Fruit fly (Drosophila melanogaster): ENCODE measurements around the gene Dnali1.

Dnali1 gene

DNA sequence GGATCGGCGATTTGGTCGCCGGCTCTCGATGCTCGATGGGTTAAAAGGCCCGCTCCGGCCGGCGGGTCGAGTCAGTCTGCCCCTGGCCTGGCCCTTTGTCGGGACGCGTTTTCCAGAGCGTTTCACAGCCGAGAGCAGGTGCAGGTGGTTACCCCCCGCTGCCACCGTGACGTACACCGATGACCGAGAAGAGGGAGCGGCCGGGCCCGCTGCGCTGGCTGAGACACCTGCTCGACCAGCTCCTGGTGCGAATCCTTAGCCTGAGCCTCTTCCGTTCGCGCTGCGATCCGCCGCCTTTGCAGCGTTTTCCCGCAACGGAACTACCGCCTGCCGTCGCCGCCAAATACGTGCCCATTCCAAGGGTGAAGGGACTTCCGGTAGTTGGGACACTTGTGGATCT is 15.9 kb downstream of the Dnali1 start, which contains the start of gene sad:
Gene sad (plus strand): TSS at position 74 of the 400 bp plus-strand sequence.
- TF ChIP-seq Myc (optimal IDR thresholded peaks at IDR 0.05) (no peak), Sin3A (optimal IDR thresholded peaks at IDR 0.05) (no peak), h (optimal IDR thresholded peaks at IDR 0.05) (no peak)

dm6 chr3R:11876750-11877149 is 16.3 kb downstream of the Dnali1 start:
- TF ChIP-seq Myc (optimal IDR thresholded peaks at IDR 0.05) (no peak), insv (optimal IDR thresholded peaks at IDR 0.05) (no peak), h (optimal IDR thresholded peaks at IDR 0.05) (no peak), Sin3A (optimal IDR thresholded peaks at IDR 0.05) (no peak), psq (optimal IDR thresholded peaks at IDR 0.05) (no peak), ttk (optimal IDR thresholded peaks at IDR 0.05) (no peak)

dm6 chr3R:11872692-11873091 is 20.4 kb downstream of the Dnali1 start:
- TF ChIP-seq ttk (optimal IDR thresholded peaks at IDR 0.05) (no peak), h (optimal IDR thresholded peaks at IDR 0.05) (no peak), psq (optimal IDR thresholded peaks at IDR 0.05) (no peak), insv (optimal IDR thresholded peaks at IDR 0.05) (no peak), Myc (optimal IDR thresholded peaks at IDR 0.05) (no peak), Sin3A (optimal IDR thresholded peaks at IDR 0.05) (no peak)

dm6 chr3R:11870135-11870534 is 23.0 kb downstream of the Dnali1 start:
- no peak for TF ChIP-seq h (optimal IDR thresholded peaks at IDR 0.05)
- no peak for TF ChIP-seq ttk (optimal IDR thresholded peaks at IDR 0.05)
- no peak for TF ChIP-seq psq (optimal IDR thresholded peaks at IDR 0.05)

DNA sequence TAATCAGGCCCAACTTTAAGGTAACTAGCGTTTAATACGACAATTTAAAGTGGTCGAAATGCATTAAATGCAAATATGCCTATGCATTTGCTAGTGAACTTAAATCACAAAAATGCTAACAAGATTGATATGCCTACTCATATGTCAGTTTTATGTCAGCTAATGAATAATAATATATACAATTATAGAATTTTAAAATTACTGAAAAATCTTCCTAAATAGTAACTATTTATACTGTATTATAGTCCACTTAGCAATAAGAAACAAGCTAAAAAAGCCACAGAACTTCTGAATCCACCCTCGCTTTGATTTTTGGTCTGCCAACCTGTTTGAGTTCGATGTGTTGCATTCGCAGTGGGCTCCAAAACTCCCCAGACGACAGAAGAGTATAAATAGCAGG is 23.4 kb downstream of the Dnali1 start:
- TF ChIP-seq ttk (optimal IDR thresholded peaks at IDR 0.05) (no peak), psq (optimal IDR thresholded peaks at IDR 0.05) (no peak), Sin3A (optimal IDR thresholded peaks at IDR 0.05) (no peak), Myc (optimal IDR thresholded peaks at IDR 0.05) (no peak), h (optimal IDR thresholded peaks at IDR 0.05) (no peak), insv (optimal IDR thresholded peaks at IDR 0.05) (no peak)

DNA sequence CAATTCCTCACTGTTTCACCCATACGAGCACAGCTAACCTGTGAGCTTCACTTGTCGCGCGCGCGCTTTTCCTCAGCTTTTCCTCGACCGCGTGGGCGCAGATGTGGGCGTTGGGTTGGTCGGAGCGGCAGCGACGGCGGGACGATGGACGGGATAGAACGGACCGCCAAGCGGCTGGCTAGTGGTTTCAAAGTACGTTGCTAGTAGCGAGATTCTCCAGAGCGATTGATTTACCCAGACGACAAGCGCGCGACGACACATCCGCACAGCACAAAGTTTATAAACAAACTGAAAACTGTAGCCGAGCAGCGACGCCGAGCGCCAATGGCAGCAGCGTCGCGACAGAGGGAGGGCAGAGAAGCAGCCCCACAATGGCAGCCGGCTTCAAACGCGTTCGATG is 23.9 kb downstream of the Dnali1 start, which contains the start of gene CG6959:
Gene CG6959 (minus strand): TSS at position 292 of the 400 bp plus-strand sequence.
- TF ChIP-seq psq (optimal IDR thresholded peaks at IDR 0.05) (no peak), Sin3A (optimal IDR thresholded peaks at IDR 0.05) (no peak), h (optimal IDR thresholded peaks at IDR 0.05) (no peak), insv (optimal IDR thresholded peaks at IDR 0.05) (no peak), ttk (optimal IDR thresholded peaks at IDR 0.05) (no peak), Myc (optimal IDR thresholded peaks at IDR 0.05) (no peak)

dm6 chr3R:11868562-11868961 is 24.5 kb downstream of the Dnali1 start:
- TF ChIP-seq Sin3A (optimal IDR thresholded peaks at IDR 0.05) (no peak), h (optimal IDR thresholded peaks at IDR 0.05) (no peak), psq (optimal IDR thresholded peaks at IDR 0.05) (no peak)

dm6 chr3R:11865132-11865531 is 28.0 kb downstream of the Dnali1 start:
- TF ChIP-seq Sin3A (optimal IDR thresholded peaks at IDR 0.05) = no peak
- no peak for TF ChIP-seq Myc (optimal IDR thresholded peaks at IDR 0.05)
- no peak for TF ChIP-seq ttk (optimal IDR thresholded peaks at IDR 0.05)
- TF ChIP-seq h (optimal IDR thresholded peaks at IDR 0.05) = no peak
- no peak for TF ChIP-seq insv (optimal IDR thresholded peaks at IDR 0.05)
- TF ChIP-seq psq (optimal IDR thresholded peaks at IDR 0.05) = no peak

- TF ChIP-seq Sin3A (optimal IDR thresholded peaks at IDR 0.05) = no peak
These were observed 33.4 kb downstream of the Dnali1 start for dm6 chr3R:11859534-11860254.

dm6 chr3R:11859103-11859502 is 34.0 kb downstream of the Dnali1 start:
- no peak for TF ChIP-seq h (optimal IDR thresholded peaks at IDR 0.05)
- no peak for TF ChIP-seq insv (optimal IDR thresholded peaks at IDR 0.05)
- TF ChIP-seq Myc (optimal IDR thresholded peaks at IDR 0.05) = no peak
- TF ChIP-seq Sin3A (optimal IDR thresholded peaks at IDR 0.05) = no peak
- TF ChIP-seq ttk (optimal IDR thresholded peaks at IDR 0.05) = no peak
- TF ChIP-seq psq (optimal IDR thresholded peaks at IDR 0.05) = no peak

dm6 chr3R:11856295-11856694 is 36.8 kb downstream of the Dnali1 start:
- TF ChIP-seq Myc (optimal IDR thresholded peaks at IDR 0.05) (no peak), insv (optimal IDR thresholded peaks at IDR 0.05) (no peak), ttk (optimal IDR thresholded peaks at IDR 0.05) (no peak), psq (optimal IDR thresholded peaks at IDR 0.05) (no peak), Sin3A (optimal IDR thresholded peaks at IDR 0.05) (no peak), h (optimal IDR thresholded peaks at IDR 0.05) (no peak)

DNA sequence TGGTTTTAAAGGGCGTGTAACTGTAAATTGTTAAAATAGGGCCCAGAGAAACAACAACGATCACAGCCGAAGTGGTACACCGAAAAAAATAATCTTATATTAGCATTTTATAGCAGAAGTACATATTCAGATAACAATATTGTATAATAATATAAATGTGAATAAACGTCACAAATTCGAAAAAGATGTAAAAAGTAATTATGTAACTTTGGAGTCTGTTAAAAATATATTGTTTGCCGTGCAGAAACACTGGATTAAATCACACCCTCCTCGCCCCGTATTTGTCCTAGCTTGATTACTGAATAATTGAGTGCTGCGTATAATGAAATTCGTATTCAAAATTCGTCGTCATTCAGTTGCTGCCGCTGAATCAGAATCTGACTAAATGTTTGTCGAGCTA is 37.9 kb downstream of the Dnali1 start:
- TF ChIP-seq Myc (optimal IDR thresholded peaks at IDR 0.05) = no peak
- no peak for TF ChIP-seq psq (optimal IDR thresholded peaks at IDR 0.05)
- TF ChIP-seq insv (optimal IDR thresholded peaks at IDR 0.05) = no peak
- TF ChIP-seq ttk (optimal IDR thresholded peaks at IDR 0.05) = no peak
- TF ChIP-seq h (optimal IDR thresholded peaks at IDR 0.05) = no peak
- no peak for TF ChIP-seq Sin3A (optimal IDR thresholded peaks at IDR 0.05)

DNA sequence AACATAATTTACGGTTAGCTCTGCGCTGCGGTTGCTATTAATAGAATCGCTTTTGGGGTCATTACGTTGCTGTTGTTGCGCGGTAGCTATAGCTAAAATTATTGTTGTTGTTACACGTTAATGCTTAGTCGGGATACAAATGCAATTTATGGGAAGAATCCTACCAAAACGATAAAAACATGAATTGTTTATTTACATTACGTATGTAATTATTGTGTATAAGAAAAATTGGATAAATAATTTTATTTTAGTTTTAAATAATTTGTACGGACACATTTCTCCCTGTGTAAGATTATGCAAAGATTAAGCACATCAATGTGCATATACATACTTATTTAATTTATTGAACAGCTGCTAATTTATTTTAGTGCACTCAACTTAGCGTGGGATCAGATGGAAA is 41.2 kb downstream of the Dnali1 start:
- no peak for TF ChIP-seq insv (optimal IDR thresholded peaks at IDR 0.05)
- TF ChIP-seq Sin3A (optimal IDR thresholded peaks at IDR 0.05) = no peak
